Fruit fly (Drosophila melanogaster) whole organism, embryonic: Measurements from ENCODE around the gene CG4770.
A peak's percentile ranks its signal among the peaks of the same experiment; 100 is the strongest.

ENCODE experiments used
- Adf1 ChIP-seq: fragments of 200-800 bp; sonication (Bioruptor generic); IDR thresholded peaks from 2 replicates; pipeline ENCODE4 v1.3.6; 2022; ENCODE audit warnings: missing biosample characterization, missing genetic modification characterization
- Bdp1 ChIP-seq: fragments of 200-800 bp; sonication (Bioruptor generic); optimal IDR thresholded peaks from 3 replicates; lab custom pipeline; 2016; ENCODE audit warnings: missing biosample characterization, missing genetic modification characterization
- CG10267 ChIP-seq: fragments of 200-800 bp; sonication (Bioruptor generic); optimal IDR thresholded peaks from 2 replicates; lab custom pipeline; 2018; ENCODE audit warnings: missing biosample characterization, mild to moderate bottlenecking, missing genetic modification characterization, moderate library complexity
- CG10979 ChIP-seq: fragments of 200-800 bp; sonication (Bioruptor generic); optimal IDR thresholded peaks from 2 replicates; lab custom pipeline; 2018; ENCODE audit warnings: missing biosample characterization, mild to moderate bottlenecking, missing genetic modification characterization, moderate library complexity
- CG11504 ChIP-seq: fragments of 200-800 bp; sonication (Bioruptor generic); optimal IDR thresholded peaks from 3 replicates; lab custom pipeline; 2019; ENCODE audit warnings: missing biosample characterization, mild to moderate bottlenecking, missing genetic modification characterization, moderate library complexity
- CG12769 ChIP-seq: fragments of 200-800 bp; sonication (Bioruptor generic); optimal IDR thresholded peaks from 2 replicates; lab custom pipeline; 2019; ENCODE audit warnings: missing biosample characterization, mild to moderate bottlenecking, missing genetic modification characterization, moderate library complexity
- CG14014 ChIP-seq: fragments of 200-800 bp; sonication (Bioruptor generic); IDR thresholded peaks from 2 replicates; pipeline ENCODE4 v1.3.6; 2022; ENCODE audit warnings: missing biosample characterization, missing genetic modification characterization
- CG15514 ChIP-seq: fragments of 200-800 bp; sonication (Bioruptor generic); optimal IDR thresholded peaks from 3 replicates; lab custom pipeline; 2017; ENCODE audit warnings: missing biosample characterization, missing genetic modification characterization, mild to moderate bottlenecking, moderate library complexity, missing genetic modification reagents
- CG15601 ChIP-seq: fragments of 200-800 bp; sonication (Bioruptor generic); optimal IDR thresholded peaks from 3 replicates; lab custom pipeline; 2019; ENCODE audit warnings: missing biosample characterization, mild to moderate bottlenecking, missing genetic modification characterization, moderate library complexity
- CG17186 ChIP-seq: fragments of 200-800 bp; sonication (Bioruptor generic); optimal IDR thresholded peaks from 3 replicates; lab custom pipeline; 2017; ENCODE audit warnings: missing biosample characterization, missing genetic modification reagents, missing genetic modification characterization
- CG2120 ChIP-seq: fragments of 200-800 bp; sonication (Bioruptor generic); optimal IDR thresholded peaks from 3 replicates; lab custom pipeline; 2016; ENCODE audit warnings: missing biosample characterization, missing genetic modification characterization
- CG31224 ChIP-seq: fragments of 200-800 bp; sonication (Bioruptor generic); IDR thresholded peaks from 2 replicates; pipeline ENCODE4 v1.3.6; 2022; ENCODE audit warnings: missing biosample characterization, missing genetic modification characterization
- CG3726 ChIP-seq: fragments of 200-800 bp; sonication (Bioruptor generic); IDR thresholded peaks from 3 replicates; pipeline ENCODE4, ENCODE4 v1.3.6; 2022; ENCODE audit warnings: missing biosample characterization, missing genetic modification characterization
- CG3847 ChIP-seq: fragments of 200-800 bp; sonication (Bioruptor generic); IDR thresholded peaks from 2 replicates; pipeline ENCODE4 v1.3.6; 2022; ENCODE audit warnings: missing biosample characterization, missing genetic modification characterization
- CG6254 ChIP-seq: fragments of 200-800 bp; sonication (Bioruptor generic); optimal IDR thresholded peaks from 3 replicates; lab custom pipeline; 2017; ENCODE audit warnings: mild to moderate bottlenecking, missing biosample characterization, missing genetic modification reagents, missing genetic modification characterization
- CG6683 ChIP-seq: fragments of 200-800 bp; sonication (Bioruptor generic); optimal IDR thresholded peaks from 2 replicates; lab custom pipeline; 2017; ENCODE audit warnings: missing biosample characterization, mild to moderate bottlenecking, missing genetic modification characterization, missing genetic modification reagents
- CG6791 ChIP-seq: fragments of 200-800 bp; sonication (Bioruptor generic); IDR thresholded peaks from 3 replicates; pipeline ENCODE4 v1.3.6; 2022; ENCODE audit warnings: missing biosample characterization, missing genetic modification characterization; ENCODE audit not compliant: partially characterized antibody
- CG7271 ChIP-seq: fragments of 200-800 bp; sonication (Bioruptor generic); optimal IDR thresholded peaks from 2 replicates; lab custom pipeline; 2018; ENCODE audit warnings: missing biosample characterization, mild to moderate bottlenecking, missing genetic modification characterization, moderate library complexity
- CG7745 ChIP-seq: fragments of 200-800 bp; sonication (Bioruptor generic); optimal IDR thresholded peaks from 2 replicates; lab custom pipeline; 2018; ENCODE audit warnings: missing biosample characterization, mild to moderate bottlenecking, missing genetic modification characterization, moderate library complexity
- CG8290 ChIP-seq, 3 experiments: fragments of 200-800 bp; sonication (Bioruptor generic); optimal IDR thresholded peaks; 2 replicates each; lab custom pipeline; 2016 to 2019; ENCODE audit warnings: missing biosample characterization in 3 of 3, missing genetic modification characterization in 3 of 3, mild to moderate bottlenecking in 2 of 3, moderate library complexity in 1 of 3
- Dfd ChIP-seq, 2 experiments: fragments of >200 bp; optimal IDR thresholded peaks; 2 replicates each; lab custom pipeline; 2017; ENCODE audit warnings: missing biosample characterization in 2 of 2, missing genetic modification characterization in 2 of 2
- Elba2 ChIP-seq: fragments of 200-800 bp; sonication (Bioruptor generic); optimal IDR thresholded peaks from 3 replicates; lab custom pipeline; 2016; ENCODE audit warnings: missing biosample characterization, missing genetic modification characterization
- Fer2 ChIP-seq: fragments of 200-800 bp; sonication (Bioruptor generic); optimal IDR thresholded peaks from 2 replicates; lab custom pipeline; 2018; ENCODE audit warnings: missing biosample characterization, mild to moderate bottlenecking, missing genetic modification characterization, moderate library complexity
- GATAe ChIP-seq: fragments of 200-800 bp; sonication (Bioruptor generic); conservative IDR thresholded peaks from 2 replicates; pipeline ENCODE4 v1.3.6; 2022; ENCODE audit warnings: missing biosample characterization, missing genetic modification characterization
- HLH54F ChIP-seq: fragments of 200-800 bp; sonication (Bioruptor generic); optimal IDR thresholded peaks from 3 replicates; lab custom pipeline; 2016; ENCODE audit warnings: missing biosample characterization, missing genetic modification characterization
- Jarid2 ChIP-seq: fragments of 200-800 bp; sonication (Bioruptor generic); optimal IDR thresholded peaks from 3 replicates; lab custom pipeline; 2017; ENCODE audit warnings: mild to moderate bottlenecking, missing biosample characterization, missing genetic modification reagents, missing genetic modification characterization
- Lim3 ChIP-seq: fragments of 200-800 bp; sonication (Bioruptor generic); IDR thresholded peaks from 2 replicates; pipeline ENCODE4 v1.3.6; 2022; ENCODE audit warnings: missing biosample characterization, missing genetic modification characterization
- MESR4 ChIP-seq: fragments of 200-800 bp; sonication (Bioruptor generic); optimal IDR thresholded peaks from 2 replicates; lab custom pipeline; 2018; ENCODE audit warnings: missing biosample characterization, mild to moderate bottlenecking, missing genetic modification characterization, moderate library complexity
- MTF-1 ChIP-seq: fragments of 200-800 bp; sonication (Bioruptor generic); optimal IDR thresholded peaks from 2 replicates; lab custom pipeline; 2018; ENCODE audit warnings: missing biosample characterization, mild to moderate bottlenecking, missing genetic modification characterization, borderline replicate concordance
- Optix ChIP-seq: fragments of 200-800 bp; sonication (Bioruptor generic); IDR thresholded peaks from 3 replicates; pipeline ENCODE4 v1.3.6; 2022; ENCODE audit warnings: missing biosample characterization, missing genetic modification characterization
- PHDP ChIP-seq: fragments of 200-800 bp; sonication (Bioruptor generic); optimal IDR thresholded peaks from 3 replicates; lab custom pipeline; 2018; ENCODE audit warnings: missing biosample characterization, mild to moderate bottlenecking, missing genetic modification characterization, moderate library complexity
- Sox102F ChIP-seq: fragments of 200-800 bp; sonication (Bioruptor generic); optimal IDR thresholded peaks from 2 replicates; lab custom pipeline; 2018; ENCODE audit warnings: missing biosample characterization, mild to moderate bottlenecking, missing genetic modification characterization, moderate library complexity
- TFAM ChIP-seq: fragments of 200-800 bp; sonication (Bioruptor generic); optimal IDR thresholded peaks from 2 replicates; lab custom pipeline; 2017; ENCODE audit warnings: missing biosample characterization, missing genetic modification characterization, inconsistent platforms
- Trl ChIP-seq, 3 experiments: fragments of >200 bp in 2 of 3; fragments of 200-800 bp in 1 of 3; sonication (Bioruptor generic) in 1 of 3; optimal IDR thresholded peaks; 2 replicates in 1 of 3; 3 replicates in 2 of 3; lab custom pipeline; 2016 to 2017; ENCODE audit warnings: missing biosample characterization in 1 of 3, missing genetic modification characterization in 1 of 3
- cad ChIP-seq: fragments of >200 bp; optimal IDR thresholded peaks from 2 replicates; lab custom pipeline; 2017; ENCODE audit warnings: missing biosample characterization, missing genetic modification characterization
- crc ChIP-seq: fragments of 200-800 bp; sonication (Bioruptor generic); optimal IDR thresholded peaks from 2 replicates; lab custom pipeline; 2016; ENCODE audit warnings: missing biosample characterization, missing genetic modification characterization
- da ChIP-seq: fragments of 200-800 bp; sonication (Bioruptor generic); optimal IDR thresholded peaks from 2 replicates; lab custom pipeline; 2016; ENCODE audit warnings: missing biosample characterization, missing genetic modification characterization
- dimm ChIP-seq: fragments of 200-800 bp; sonication (Bioruptor generic); IDR thresholded peaks from 2 replicates; pipeline ENCODE4 v1.3.6; 2022; ENCODE audit warnings: missing biosample characterization, missing genetic modification characterization
- hb ChIP-seq: fragments of 200-800 bp; sonication (Bioruptor generic); IDR thresholded peaks from 3 replicates; pipeline ENCODE4 v1.3.6; 2022; ENCODE audit warnings: missing biosample characterization, missing genetic modification characterization; ENCODE audit not compliant: partially characterized antibody
- kay ChIP-seq: fragments of 200-800 bp; sonication (Bioruptor generic); optimal IDR thresholded peaks from 2 replicates; lab custom pipeline; 2016; ENCODE audit warnings: missing biosample characterization, missing genetic modification characterization
- ken ChIP-seq: fragments of 200-800 bp; sonication (Bioruptor generic); IDR thresholded peaks from 3 replicates; pipeline ENCODE4 v1.3.6; 2022; ENCODE audit warnings: missing biosample characterization, missing genetic modification characterization
- nau ChIP-seq: fragments of 200-800 bp; sonication (Bioruptor generic); optimal IDR thresholded peaks from 3 replicates; lab custom pipeline; 2017; ENCODE audit warnings: missing biosample characterization, mild to moderate bottlenecking, missing genetic modification characterization, missing genetic modification reagents
- oc ChIP-seq: fragments of 200-800 bp; sonication (Bioruptor generic); optimal IDR thresholded peaks from 2 replicates; lab custom pipeline; 2018; ENCODE audit warnings: missing biosample characterization, mild to moderate bottlenecking, missing genetic modification characterization, moderate library complexity
- onecut ChIP-seq: fragments of 200-800 bp; sonication (Bioruptor generic); IDR thresholded peaks from 2 replicates; pipeline ENCODE4 v1.3.6; 2022; ENCODE audit warnings: missing biosample characterization, missing genetic modification characterization
- phol ChIP-seq: fragments of 200-800 bp; sonication (Bioruptor generic); optimal IDR thresholded peaks from 3 replicates; lab custom pipeline; 2018; ENCODE audit warnings: missing biosample characterization, mild to moderate bottlenecking, missing genetic modification characterization, moderate library complexity
- prd ChIP-seq, 3 experiments: fragments of >200 bp in 2 of 3; fragments of 200-800 bp in 1 of 3; sonication (Bioruptor generic) in 1 of 3; optimal IDR thresholded peaks in 2 of 3; IDR thresholded peaks in 1 of 3; 2 replicates in 2 of 3; 3 replicates in 1 of 3; pipeline versions ENCODE4 v1.3.6 to Lab custom; 2017 to 2022; ENCODE audit warnings: missing biosample characterization in 1 of 3, missing genetic modification characterization in 1 of 3
- pros ChIP-seq: fragments of 200-800 bp; sonication (Bioruptor generic); optimal IDR thresholded peaks from 3 replicates; lab custom pipeline; 2019; ENCODE audit warnings: missing biosample characterization, mild to moderate bottlenecking, missing genetic modification characterization, moderate library complexity
- vfl ChIP-seq: fragments of 200-800 bp; sonication (Bioruptor generic); optimal IDR thresholded peaks from 2 replicates; lab custom pipeline; 2016; ENCODE audit warnings: missing biosample characterization, missing genetic modification characterization

CG4770 gene

dm6 chr3R:19905932-19906439, 12.3 kb upstream of the CG4770 start (continued):
- TF ChIP-seq CG6683 (GFP tag; lab: Kevin White, UChicago) (peak; percentile 37), CG10267 (peak; percentile 44), TFAM (GFP tag; lab: Kevin White, UChicago) (no peak), CG15601 (tag; lab: Kevin White, UChicago) (peak; percentile 31), Trl (optimal IDR thresholded peaks at IDR 0.05; lab: Kevin White, UChicago) (no peak), Trl (GFP tag; optimal IDR thresholded peaks at IDR 0.05; lab: Kevin White, UChicago) (peak; percentile 76), CG12769 (tag; lab: Kevin White, UChicago) (peak; percentile 97), Jarid2 (no peak), hb (GFP tag; lab: Robert Waterston, UW) (no peak), CG6254 (GFP tag; lab: Kevin White, UChicago) (peak; percentile 74), CG14014 (GFP tag; lab: Robert Waterston, UW) (peak; percentile 85), cad (GFP tag; lab: Kevin White, UChicago) (no peak), onecut (peak; percentile 59), phol (tag; lab: Kevin White, UChicago) (peak; percentile 72), ken (peak; percentile 68; the same call in 1 of the 3 replicates), HLH54F (GFP tag; lab: Kevin White, UChicago) (peak; percentile 83), GATAe (GFP tag; lab: Robert Waterston, UW) (peak; percentile 82), CG8290 (GFP tag; optimal IDR thresholded peaks at IDR 0.05; lab: Kevin White, UChicago) (no peak), CG8290 (tag; optimal IDR thresholded peaks at IDR 0.05; lab: Kevin White, UChicago) (peak in 1 of 2 experiments; percentile 97), CG6791 (GFP tag; lab: Robert Waterston, UW) (no peak), prd (optimal IDR thresholded peaks at IDR 0.05; lab: Kevin White, UChicago) (no peak), prd (GFP tag; IDR thresholded peaks at IDR 0.05; lab: Robert Waterston, UW) (peak; percentile 85), CG11504 (tag; lab: Kevin White, UChicago) (peak; percentile 76), nau (peak; percentile 70), MESR4 (GFP tag; lab: Kevin White, UChicago) (peak; percentile 2), Fer2 (tag; lab: Kevin White, UChicago) (peak; percentile 30), Optix (GFP tag; lab: Robert Waterston, UW) (peak; percentile 76), Adf1 (GFP tag; lab: Robert Waterston, UW) (peak; percentile 64), pros (no peak), Sox102F (GFP tag; lab: Kevin White, UChicago) (peak; percentile 81), CG10979 (peak; percentile 62), Bdp1 (GFP tag; lab: Kevin White, UChicago) (peak; percentile 61), PHDP (tag; lab: Kevin White, UChicago) (peak; percentile 81), Dfd (GFP tag; optimal IDR thresholded peaks at IDR 0.05; lab: Kevin White, UChicago) (no peak), CG7745 (tag; lab: Kevin White, UChicago) (no peak), CG7271 (no peak), crc (GFP tag; lab: Kevin White, UChicago) (peak; percentile 64), CG3726 (GFP tag; lab: Robert Waterston, UW) (peak; percentile 78; the same call in 1 of the 3 replicates), vfl (GFP tag; lab: Kevin White, UChicago) (peak; percentile 31), Lim3 (GFP tag; lab: Robert Waterston, UW) (peak; percentile 46; the same call in 1 of the 2 replicates), CG3847 (GFP tag; lab: Robert Waterston, UW) (peak; percentile 73), CG2120 (GFP tag; lab: Kevin White, UChicago) (peak; percentile 94), CG17186 (GFP tag; lab: Kevin White, UChicago) (peak; percentile 49), oc (tag; lab: Kevin White, UChicago) (peak; percentile 44), dimm (GFP tag; lab: Robert Waterston, UW) (peak; percentile 31; the same call in 1 of the 2 replicates), CG31224 (GFP tag; lab: Robert Waterston, UW) (peak; percentile 80), MTF-1 (GFP tag; lab: Kevin White, UChicago) (peak; percentile 38), da (GFP tag; lab: Kevin White, UChicago) (peak; percentile 48), Elba2 (no peak), kay (peak; percentile 40), CG15514 (peak; percentile 74)
